Fruit fly (Drosophila melanogaster): ENCODE data around the gene RhoGAP71E.

Gene RhoGAP71E

DNA sequence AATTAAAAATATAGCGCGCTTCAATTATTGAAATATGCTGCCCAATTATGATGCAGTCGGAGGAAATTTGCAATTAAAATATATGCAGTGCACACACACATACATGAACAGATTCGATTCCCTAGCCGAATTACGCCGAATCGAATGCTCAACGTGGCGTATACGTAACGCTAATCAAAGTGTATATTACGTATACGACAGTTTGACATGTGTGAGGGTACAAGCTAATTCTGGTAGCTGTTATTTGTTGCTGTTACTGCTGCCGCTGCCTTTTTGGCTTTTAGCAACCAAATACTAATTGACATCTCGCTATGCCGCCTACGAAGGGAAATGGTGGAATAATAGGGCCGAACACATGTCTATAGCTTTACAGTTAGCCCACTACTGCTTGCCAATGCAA lies 38.6 kb downstream of the RhoGAP71E start:
- TF ChIP-seq CG9948 (tag; optimal IDR thresholded peaks at IDR 0.05) (no peak), CG17806 (tag; optimal IDR thresholded peaks at IDR 0.05) (no peak), D1 (tag; optimal IDR thresholded peaks at IDR 0.05) (no peak), CG32121 (GFP tag; IDR thresholded peaks at IDR 0.05) (no peak), fd96Ca (GFP tag; IDR thresholded peaks at IDR 0.05) (no peak), gl (tag; optimal IDR thresholded peaks at IDR 0.05) (no peak), CG13204 (GFP tag; optimal IDR thresholded peaks at IDR 0.05) (no peak)

DNA sequence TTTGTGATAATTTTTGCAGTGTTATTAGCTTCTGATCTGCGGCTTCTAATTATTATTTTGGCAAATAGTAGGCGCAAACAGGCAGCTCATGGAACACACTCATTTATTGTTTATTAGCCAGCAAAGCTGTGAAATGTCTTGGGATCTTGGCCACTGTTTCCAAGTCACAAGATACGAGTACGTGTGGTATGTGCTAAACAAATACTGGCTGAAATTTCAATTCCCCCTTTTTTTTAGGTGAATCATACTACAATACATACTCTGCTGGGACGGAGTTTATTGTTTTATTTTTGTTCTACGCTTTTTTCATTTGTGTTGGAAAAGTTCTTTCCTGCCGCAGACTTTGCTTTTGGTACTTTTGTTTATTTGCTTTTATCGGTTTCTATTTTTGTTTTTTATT lies 42.4 kb downstream of the RhoGAP71E start:
- TF ChIP-seq CG10348 (GFP tag; IDR thresholded peaks at IDR 0.05) (no peak), CG4496 (GFP tag; IDR thresholded peaks at IDR 0.05) (no peak), CG14655 (GFP tag; optimal IDR thresholded peaks at IDR 0.05) (no peak), CG32121 (GFP tag; IDR thresholded peaks at IDR 0.05) (no peak), Snoo (tag; optimal IDR thresholded peaks at IDR 0.05) (no peak), CG8159 (tag; optimal IDR thresholded peaks at IDR 0.05) (no peak), CG12605 (GFP tag; IDR thresholded peaks at IDR 0.05) (no peak), CG9948 (tag; optimal IDR thresholded peaks at IDR 0.05) (no peak), CG34367 (tag; optimal IDR thresholded peaks at IDR 0.05) (no peak), CG17806 (tag; optimal IDR thresholded peaks at IDR 0.05) (no peak), rn (GFP tag; IDR thresholded peaks at IDR 0.05) (no peak)

DNA sequence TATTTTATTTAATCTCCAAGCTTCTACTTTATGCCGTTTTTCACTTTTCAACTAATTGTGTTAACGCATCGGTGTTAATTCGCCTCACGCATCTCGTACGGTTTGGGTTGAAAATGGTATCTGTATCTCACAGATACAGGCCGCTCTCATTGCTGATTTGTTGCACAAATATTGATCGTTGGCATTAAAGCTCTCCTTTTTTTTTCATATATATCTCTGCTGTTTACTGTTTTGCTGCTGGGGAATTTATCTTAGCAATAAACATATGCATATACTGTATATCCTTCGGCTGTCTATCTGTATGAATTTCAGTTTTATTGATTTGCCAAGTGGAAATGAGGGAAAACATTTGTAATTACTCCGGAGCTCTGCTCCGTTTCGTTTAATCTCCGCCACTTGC lies 44.0 kb downstream of the RhoGAP71E start:
- TF ChIP-seq Ets98B (GFP tag; IDR thresholded peaks at IDR 0.05) (no peak), Pif1A (GFP tag; optimal IDR thresholded peaks at IDR 0.05) (no peak), CG15710 (tag; optimal IDR thresholded peaks at IDR 0.05) (no peak), fd96Ca (GFP tag; IDR thresholded peaks at IDR 0.05) (no peak), CG12605 (GFP tag; IDR thresholded peaks at IDR 0.05) (no peak), CG34367 (tag; optimal IDR thresholded peaks at IDR 0.05) (no peak), CG8301 (tag; optimal IDR thresholded peaks at IDR 0.05) (no peak), CG14655 (GFP tag; optimal IDR thresholded peaks at IDR 0.05) (no peak), Pif1B (GFP tag; optimal IDR thresholded peaks at IDR 0.05) (no peak)

DNA sequence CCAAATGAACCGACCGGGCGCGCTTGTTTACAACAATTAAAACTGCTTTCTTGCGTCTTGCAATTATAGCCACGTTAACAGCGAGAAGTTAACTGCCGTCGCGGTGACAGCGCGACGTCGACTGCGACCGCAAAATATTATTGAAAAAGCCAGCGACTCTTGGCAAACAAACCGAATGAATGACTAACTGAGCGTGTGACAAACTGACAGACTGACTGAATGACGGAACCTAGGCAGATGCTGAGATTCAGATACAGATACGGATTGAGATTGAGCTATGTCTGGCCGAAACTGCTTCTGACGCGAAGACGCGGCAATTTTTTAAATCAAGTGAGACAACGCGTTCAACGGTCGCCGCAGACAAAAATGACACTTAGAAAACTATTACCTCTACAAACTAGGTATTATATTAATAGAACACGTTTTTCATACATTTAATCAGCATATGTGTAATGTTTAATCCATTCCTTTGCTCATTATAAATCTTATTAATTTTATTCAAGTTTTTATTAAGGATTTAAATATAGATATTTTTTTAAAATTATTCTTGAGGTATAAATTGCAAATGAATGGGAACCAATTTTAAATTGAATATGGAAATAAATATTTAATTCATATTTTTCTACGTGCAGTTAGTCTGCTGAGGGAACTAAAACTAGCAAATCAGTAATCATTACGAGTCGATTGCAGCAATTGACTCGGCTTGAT lies 45.9 kb downstream of the RhoGAP71E start:
- TF ChIP-seq CG17806 (tag; optimal IDR thresholded peaks at IDR 0.05): no peak
- TF ChIP-seq gl (tag; optimal IDR thresholded peaks at IDR 0.05): no peak
- TF ChIP-seq Ets98B (GFP tag; IDR thresholded peaks at IDR 0.05): no peak
- no peak for TF ChIP-seq rn (GFP tag; IDR thresholded peaks at IDR 0.05)
- TF ChIP-seq D1 (tag; optimal IDR thresholded peaks at IDR 0.05): no peak
- no peak for TF ChIP-seq CG32121 (GFP tag; IDR thresholded peaks at IDR 0.05)
- TF ChIP-seq CG9948 (tag; optimal IDR thresholded peaks at IDR 0.05): no peak
- TF ChIP-seq Pif1A (GFP tag; optimal IDR thresholded peaks at IDR 0.05): no peak
- TF ChIP-seq Pif1B (GFP tag; optimal IDR thresholded peaks at IDR 0.05): no peak
- TF ChIP-seq Snoo (tag; optimal IDR thresholded peaks at IDR 0.05): no peak
- TF ChIP-seq EcR (GFP tag; optimal IDR thresholded peaks at IDR 0.05): no peak
- TF ChIP-seq CG10348 (GFP tag; IDR thresholded peaks at IDR 0.05): no peak
- TF ChIP-seq CG4496 (GFP tag; IDR thresholded peaks at IDR 0.05): no peak
- no peak for TF ChIP-seq CG34367 (tag; optimal IDR thresholded peaks at IDR 0.05)
- no peak for TF ChIP-seq CG14655 (GFP tag; optimal IDR thresholded peaks at IDR 0.05)

DNA sequence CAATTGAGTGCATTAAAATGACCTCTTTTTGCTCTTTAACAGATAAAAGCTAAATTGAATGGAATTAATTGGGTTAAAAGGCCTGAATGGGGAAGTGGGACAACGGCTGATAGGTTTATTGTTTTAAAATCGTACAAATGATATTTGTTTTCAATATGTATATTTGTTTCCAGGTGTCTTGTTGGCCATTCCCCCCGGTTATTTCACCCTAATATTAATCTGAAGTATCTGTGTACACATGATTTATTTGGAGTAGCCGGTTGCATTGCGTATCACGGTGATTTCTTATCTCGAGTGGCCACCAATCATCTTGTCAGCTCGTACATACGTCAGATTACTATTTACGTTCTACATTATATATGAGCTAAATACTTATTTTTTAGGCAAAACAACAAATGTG lies 47.7 kb downstream of the RhoGAP71E start:
- TF ChIP-seq CG10348 (GFP tag; IDR thresholded peaks at IDR 0.05) (no peak), EcR (GFP tag; optimal IDR thresholded peaks at IDR 0.05) (peak; percentile 1)

DNA sequence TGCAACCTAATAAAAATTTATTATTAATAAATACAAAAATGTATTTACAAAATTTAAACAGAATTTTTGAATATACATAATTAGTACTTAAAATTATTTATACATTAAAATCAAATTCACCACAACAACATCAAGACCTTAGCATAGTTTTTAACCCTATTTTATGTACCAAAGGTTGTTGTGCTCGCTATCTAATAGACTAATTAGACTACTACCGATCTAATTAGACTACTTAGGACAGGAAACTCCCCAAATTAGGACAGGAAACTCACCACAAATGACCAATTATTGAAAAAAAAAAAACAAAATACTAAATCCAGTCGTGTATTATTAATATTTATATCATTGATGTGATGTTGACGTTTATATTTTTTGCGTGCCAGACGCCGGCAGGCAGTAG lies 48.3 kb downstream of the RhoGAP71E start:
- no peak for TF ChIP-seq Pif1B (GFP tag; optimal IDR thresholded peaks at IDR 0.05)
- TF ChIP-seq Snoo (tag; optimal IDR thresholded peaks at IDR 0.05): no peak
- TF ChIP-seq CG8301 (tag; optimal IDR thresholded peaks at IDR 0.05): no peak
- no peak for TF ChIP-seq Ets98B (GFP tag; IDR thresholded peaks at IDR 0.05)
- TF ChIP-seq CG34367 (tag; optimal IDR thresholded peaks at IDR 0.05): no peak
- TF ChIP-seq fd96Ca (GFP tag; IDR thresholded peaks at IDR 0.05): no peak
- TF ChIP-seq CG8159 (tag; optimal IDR thresholded peaks at IDR 0.05): no peak
- no peak for TF ChIP-seq CG17806 (tag; optimal IDR thresholded peaks at IDR 0.05)
- TF ChIP-seq CG14655 (GFP tag; optimal IDR thresholded peaks at IDR 0.05): no peak

DNA sequence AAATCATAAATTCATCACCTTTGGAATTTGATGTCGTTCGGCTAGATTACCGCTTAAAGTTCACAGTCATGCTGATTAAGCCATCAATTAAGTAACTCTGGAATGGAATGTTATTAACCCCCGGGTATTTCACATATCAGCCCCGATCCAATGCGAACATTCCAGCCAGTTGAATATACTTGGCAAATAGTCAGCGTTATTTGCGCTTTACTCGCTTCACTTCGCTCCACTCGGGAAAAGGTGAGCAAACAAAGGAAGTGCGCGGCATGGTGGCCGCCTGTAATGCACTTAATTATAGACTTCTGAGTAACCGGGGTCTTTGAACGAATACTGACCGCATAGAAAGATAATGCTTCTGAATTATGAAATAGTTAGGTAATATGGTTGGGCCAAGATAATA lies 49.0 kb downstream of the RhoGAP71E start:
- peak; percentile 89 for TF ChIP-seq EcR (GFP tag; optimal IDR thresholded peaks at IDR 0.05)
- peak; percentile 34 for TF ChIP-seq Pif1A (GFP tag; optimal IDR thresholded peaks at IDR 0.05)
- TF ChIP-seq CG15710 (tag; optimal IDR thresholded peaks at IDR 0.05): no peak
- TF ChIP-seq gl (tag; optimal IDR thresholded peaks at IDR 0.05): peak; percentile 36

DNA sequence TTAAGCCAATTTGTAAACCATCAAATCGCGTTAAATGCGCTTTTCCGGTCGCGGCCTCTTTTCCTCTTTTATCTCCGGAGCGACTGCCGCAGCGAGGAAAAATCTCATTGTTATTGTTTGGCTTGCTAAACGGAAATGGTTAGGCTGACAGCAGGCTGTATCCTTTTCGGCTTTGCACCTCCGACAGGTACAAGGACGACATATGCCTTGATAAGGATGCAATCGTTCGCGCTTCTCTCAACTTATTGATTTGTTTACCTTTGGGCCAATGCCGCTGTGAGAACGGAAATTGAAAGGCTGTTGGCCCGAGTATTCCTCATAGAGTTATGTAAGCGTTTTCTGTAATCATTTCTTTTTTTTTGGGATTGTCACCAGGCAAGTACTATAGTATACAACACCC lies 49.9 kb downstream of the RhoGAP71E start:
- no peak for TF ChIP-seq CG8159 (tag; optimal IDR thresholded peaks at IDR 0.05)
- no peak for TF ChIP-seq CG15710 (tag; optimal IDR thresholded peaks at IDR 0.05)
- TF ChIP-seq CG12605 (GFP tag; IDR thresholded peaks at IDR 0.05): no peak
- TF ChIP-seq CG32121 (GFP tag; IDR thresholded peaks at IDR 0.05): no peak
- no peak for TF ChIP-seq fd96Ca (GFP tag; IDR thresholded peaks at IDR 0.05)
- no peak for TF ChIP-seq CG8301 (tag; optimal IDR thresholded peaks at IDR 0.05)
- no peak for TF ChIP-seq rn (GFP tag; IDR thresholded peaks at IDR 0.05)
- no peak for TF ChIP-seq Snoo (tag; optimal IDR thresholded peaks at IDR 0.05)
- no peak for TF ChIP-seq Pif1B (GFP tag; optimal IDR thresholded peaks at IDR 0.05)
- no peak for TF ChIP-seq Ets98B (GFP tag; IDR thresholded peaks at IDR 0.05)
- no peak for TF ChIP-seq Pif1A (GFP tag; optimal IDR thresholded peaks at IDR 0.05)
- TF ChIP-seq CG14655 (GFP tag; optimal IDR thresholded peaks at IDR 0.05): no peak
